Worm (Caenorhabditis elegans) whole organism, mixed stage, embryonic: ENCODE data around the gene M02H5.8.

Experiments
- elt-1 ChIP-seq: sonication (generic microtip); optimal IDR thresholded peaks from 2 replicates; lab custom pipeline; 2017; ENCODE audit warnings: missing genetic modification characterization, mild to moderate bottlenecking, missing compliant biosample characterization, antibody characterized with exemption, moderate library complexity, borderline replicate concordance; ENCODE audit not compliant: insufficient read depth
- mab-5 ChIP-seq: fragments of 150-350 bp; optimal IDR thresholded peaks from 2 replicates; lab custom pipeline; 2014; ENCODE audit warnings: missing biosample characterization, missing genetic modification characterization

DNA sequence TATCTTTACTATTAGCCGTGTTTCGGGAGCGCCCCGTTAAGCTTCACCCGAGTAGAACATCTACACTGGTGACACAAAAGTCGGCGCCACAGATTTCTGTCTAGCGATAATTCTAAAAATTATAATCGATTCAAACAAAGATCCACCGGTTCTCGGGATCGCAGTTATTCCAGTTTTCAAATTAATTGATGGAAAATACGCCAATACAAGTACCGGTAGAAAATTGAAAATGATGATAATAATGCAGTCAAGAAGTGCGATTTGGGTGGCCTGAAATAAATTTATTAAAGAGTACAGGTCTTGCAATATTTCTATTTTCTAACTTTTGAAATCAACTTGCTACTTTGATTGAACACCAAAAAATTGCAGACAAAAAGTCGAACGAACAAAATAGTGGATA, 17.7 kb downstream of the M02H5.8 start:
- TF ChIP-seq mab-5 (tag; lab: Kevin White, UChicago) = no peak
- TF ChIP-seq elt-1 (tag; lab: Kevin White, UChicago) = no peak
